Fruit fly (Drosophila melanogaster): ENCODE measurements around the gene CG10969.

Gene CG10969

dm6 chr3L:12789875-12790373 lies 9.0 kb upstream of the CG10969 start, which contains the start of gene CG42709 (continued):
- TF ChIP-seq Scr (GFP tag; IDR thresholded peaks at IDR 0.05; ENCODE audit: partially characterized antibody) (no peak), CG12299 (tag; optimal IDR thresholded peaks at IDR 0.05) (no peak), CG17385 (GFP tag; optimal IDR thresholded peaks at IDR 0.05) (no peak), HLHmδ (GFP tag; optimal IDR thresholded peaks at IDR 0.05) (no peak), CG8281 (tag; optimal IDR thresholded peaks at IDR 0.05) (no peak), Kr (GFP tag; optimal IDR thresholded peaks at IDR 0.05) (no peak), sr (GFP tag; IDR thresholded peaks at IDR 0.05) (no peak), dati (GFP tag; IDR thresholded peaks at IDR 0.05) (no peak), Dll (GFP tag; IDR thresholded peaks at IDR 0.05; ENCODE audit: partially characterized antibody) (peak; percentile 21; the same call in 1 of the 4 replicates), ash1 (GFP tag; optimal IDR thresholded peaks at IDR 0.05) (no peak), bcd (GFP tag; optimal IDR thresholded peaks at IDR 0.05) (no peak), Mad (GFP tag; optimal IDR thresholded peaks at IDR 0.05) (no peak), Lhr (GFP tag; optimal IDR thresholded peaks at IDR 0.05) (no peak), corto (GFP tag; optimal IDR thresholded peaks at IDR 0.05) (peak; percentile 13), Jarid2 (GFP tag; optimal IDR thresholded peaks at IDR 0.05) (peak; percentile 67), yki (optimal IDR thresholded peaks at IDR 0.05) (no peak), Usf (GFP tag; optimal IDR thresholded peaks at IDR 0.05) (no peak), CG3163 (GFP tag; optimal IDR thresholded peaks at IDR 0.05) (peak; percentile 85), cas (GFP tag; IDR thresholded peaks at IDR 0.05) (no peak), aop (GFP tag; IDR thresholded peaks at IDR 0.05) (no peak), fd96Cb (tag; optimal IDR thresholded peaks at IDR 0.05) (no peak), CG17829 (tag; optimal IDR thresholded peaks at IDR 0.05) (no peak), CG8359 (GFP tag; optimal IDR thresholded peaks at IDR 0.05; ENCODE audit: borderline replicate concordance) (no peak), ro (GFP tag; IDR thresholded peaks at IDR 0.05) (no peak), fu2 (GFP tag; optimal IDR thresholded peaks at IDR 0.05) (no peak), crp (GFP tag; optimal IDR thresholded peaks at IDR 0.05) (no peak), Bgb (GFP tag; IDR thresholded peaks at IDR 0.05; ENCODE audit: partially characterized antibody) (peak; percentile 24; the same call in 1 of the 2 replicates), CG6272 (GFP tag; IDR thresholded peaks at IDR 0.05) (no peak), Myb (GFP tag; optimal IDR thresholded peaks at IDR 0.05) (no peak), NC2α (GFP tag; optimal IDR thresholded peaks at IDR 0.05) (no peak), Tbp (GFP tag; optimal IDR thresholded peaks at IDR 0.05) (no peak), CG34376 (GFP tag; optimal IDR thresholded peaks at IDR 0.05) (peak; percentile 21), Dref (GFP tag; IDR thresholded peaks at IDR 0.05) (no peak), Oaz (GFP tag; IDR thresholded peaks at IDR 0.05) (no peak), CG1792 (GFP tag; optimal IDR thresholded peaks at IDR 0.05) (no peak), CG6765 (GFP tag; optimal IDR thresholded peaks at IDR 0.05) (no peak), CG4424 (GFP tag; optimal IDR thresholded peaks at IDR 0.05) (no peak), CG13287 (GFP tag; IDR thresholded peaks at IDR 0.05; ENCODE audit: partially characterized antibody) (no peak; the same call in 1 of the 2 replicates), luna (GFP tag; optimal IDR thresholded peaks at IDR 0.05) (no peak), CG7745 (tag; optimal IDR thresholded peaks at IDR 0.05) (no peak), lab (GFP tag; optimal IDR thresholded peaks at IDR 0.05) (no peak), CG3065 (GFP tag; optimal IDR thresholded peaks at IDR 0.05) (no peak), CG11696 (GFP tag; IDR thresholded peaks at IDR 0.05) (no peak), row (GFP tag; IDR thresholded peaks at IDR 0.05) (no peak), lmd (GFP tag; IDR thresholded peaks at IDR 0.05) (no peak), CG6854 (GFP tag; optimal IDR thresholded peaks at IDR 0.05) (no peak), CG42726 (GFP tag; IDR thresholded peaks at IDR 0.05; ENCODE audit: partially characterized antibody) (no peak), rib (GFP tag; IDR thresholded peaks at IDR 0.05) (no peak), cwo (GFP tag; optimal IDR thresholded peaks at IDR 0.05) (no peak), CG15601 (tag; optimal IDR thresholded peaks at IDR 0.05) (no peak), CG33213 (GFP tag; optimal IDR thresholded peaks at IDR 0.05) (no peak)
